Fruit fly (Drosophila melanogaster): ENCODE results near the gene Acp98AB.
A peak's percentile ranks its signal among the peaks of the same experiment; 100 is the strongest.

DNA sequence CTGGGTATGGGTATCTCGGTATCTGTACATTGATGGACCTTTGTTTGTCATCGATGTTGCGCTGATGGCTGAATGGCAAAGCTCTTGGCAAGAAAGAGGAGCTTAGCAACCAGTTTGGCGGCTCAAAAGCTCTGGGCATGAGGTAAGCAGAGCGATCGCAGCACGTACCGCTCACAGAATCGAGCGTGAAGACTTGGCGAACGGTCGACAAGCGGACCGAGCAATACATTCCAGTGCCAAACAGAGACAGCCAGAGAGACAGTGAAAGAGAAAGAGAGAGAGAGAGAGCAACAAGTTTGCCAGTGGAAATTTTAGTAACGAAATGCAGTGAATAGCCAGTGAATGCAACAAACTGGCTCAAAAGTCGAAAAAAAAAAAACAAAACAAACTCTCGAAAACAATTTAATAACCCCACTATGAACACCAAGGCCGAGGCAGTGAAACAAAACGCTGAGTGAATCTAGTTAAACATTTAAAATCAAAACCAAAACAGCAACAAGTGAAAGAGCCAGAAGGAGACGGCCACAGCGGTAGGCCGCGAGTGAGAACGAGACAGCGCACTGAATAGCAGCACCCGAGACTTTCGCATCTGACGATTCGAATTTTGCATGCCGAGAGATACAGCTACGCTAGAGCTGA, 41.8 kb downstream of the Acp98AB start, which contains the start of gene Ets98B:
- no peak for TF ChIP-seq Abd-B (GFP tag; optimal IDR thresholded peaks at IDR 0.05)
- TF ChIP-seq OdsH (GFP tag; optimal IDR thresholded peaks at IDR 0.05), result no peak
- no peak for TF ChIP-seq woc (GFP tag; optimal IDR thresholded peaks at IDR 0.05)
- TF ChIP-seq dl (GFP tag; optimal IDR thresholded peaks at IDR 0.05; ENCODE audit: insufficient read depth in 1 of 2, partially characterized antibody in 2 of 2), result no peak
- TF ChIP-seq usp (GFP tag; optimal IDR thresholded peaks at IDR 0.05), result no peak
- no peak for TF ChIP-seq Hr78 (GFP tag; optimal IDR thresholded peaks at IDR 0.05)
- no peak for TF ChIP-seq brk (GFP tag; optimal IDR thresholded peaks at IDR 0.05)
- peak; percentile 14 for TF ChIP-seq h (GFP tag; optimal IDR thresholded peaks at IDR 0.05)
- no peak for TF ChIP-seq N (GFP tag; optimal IDR thresholded peaks at IDR 0.05)
- peak; percentile 23 for TF ChIP-seq psq (GFP tag; optimal IDR thresholded peaks at IDR 0.05)

All from whole organism, wandering third instar larva.